Worm (Caenorhabditis elegans): Measurements from ENCODE around the gene gskl-1.
"Not testable (repeated sequence)": the region's sequence is repeated elsewhere in the genome, so short reads cannot be mapped to it uniquely, and the experiment has no call there.

Gene gskl-1

ce11 chrII:10941918-10942317 lies 5.4 kb upstream of the gskl-1 start, which contains the start of gene R03D7.15:
TSS of gene R03D7.15 (plus strand) at chrII:10942216.
- not testable (repeated sequence) for TF ChIP-seq nhr-67, zag-1, mml-1 (tag; optimal IDR thresholded peaks at IDR 0.05)

- TF ChIP-seq nhr-25 (tag; optimal IDR thresholded peaks at IDR 0.05): no peak
- TF ChIP-seq fos-1 (tag; optimal IDR thresholded peaks at IDR 0.05): no peak
- no peak for TF ChIP-seq mml-1 (tag; optimal IDR thresholded peaks at IDR 0.05)
- no peak for TF ChIP-seq lin-15B (tag; optimal IDR thresholded peaks at IDR 0.05)
- TF ChIP-seq unc-62 (GFP tag; optimal IDR thresholded peaks at IDR 0.05): no peak
- TF ChIP-seq elt-2 (tag; optimal IDR thresholded peaks at IDR 0.05): no peak
- TF ChIP-seq nhr-28 (tag; optimal IDR thresholded peaks at IDR 0.05): no peak
Observed at ce11 chrII:10945446-10945845, 1.9 kb upstream of the gskl-1 start.

- TF ChIP-seq hmg-11 (tag; optimal IDR thresholded peaks at IDR 0.05): peak; percentile 13
- TF ChIP-seq egl-27 (tag; optimal IDR thresholded peaks at IDR 0.05): no peak
- TF ChIP-seq pha-4 (tag; optimal IDR thresholded peaks at IDR 0.05): peak; percentile 28
- TF ChIP-seq nhr-23 (tag; optimal IDR thresholded peaks at IDR 0.05): peak; percentile 5
- TF ChIP-seq ztf-4 (tag; optimal IDR thresholded peaks at IDR 0.05): no peak
- no peak for TF ChIP-seq elt-3 (tag; optimal IDR thresholded peaks at IDR 0.05)
- TF ChIP-seq nfya-1 (tag; optimal IDR thresholded peaks at IDR 0.05; ENCODE audit: insufficient read depth): peak; percentile 59
- no peak for TF ChIP-seq R02D3.7 (tag; optimal IDR thresholded peaks at IDR 0.05)
- TF ChIP-seq unc-39 (tag; optimal IDR thresholded peaks at IDR 0.05): no peak
- no peak for TF ChIP-seq nhr-12 (tag; optimal IDR thresholded peaks at IDR 0.05)
- TF ChIP-seq lin-39 (tag; optimal IDR thresholded peaks at IDR 0.05): peak; percentile 65
- TF ChIP-seq aly-2 (tag; optimal IDR thresholded peaks at IDR 0.05): no peak
- TF ChIP-seq skn-1 (tag; optimal IDR thresholded peaks at IDR 0.05): no peak
- peak; percentile 20 for TF ChIP-seq snpc-4 (tag; optimal IDR thresholded peaks at IDR 0.05)
- no peak for TF ChIP-seq elt-2 (tag; optimal IDR thresholded peaks at IDR 0.05)
Observed at ce11 chrII:10946848-10947247, 511 bp upstream of the gskl-1 start.

- TF ChIP-seq nfya-1 (tag; optimal IDR thresholded peaks at IDR 0.05; ENCODE audit: insufficient read depth) (no peak), ama-1 (optimal IDR thresholded peaks at IDR 0.05) (no peak), daf-12 (tag; optimal IDR thresholded peaks at IDR 0.05) (no peak), unc-39 (tag; optimal IDR thresholded peaks at IDR 0.05) (no peak), lsy-12 (tag; optimal IDR thresholded peaks at IDR 0.05) (no peak), nhr-23 (tag; optimal IDR thresholded peaks at IDR 0.05) (no peak), zag-1 (tag; optimal IDR thresholded peaks at IDR 0.05) (no peak), nhr-28 (tag; optimal IDR thresholded peaks at IDR 0.05) (no peak), nhr-11 (tag; optimal IDR thresholded peaks at IDR 0.05) (no peak)
Observed at ce11 chrII:10948236-10949025, 1.1 kb downstream of the gskl-1 start.

- TF ChIP-seq elt-2 (tag; optimal IDR thresholded peaks at IDR 0.05) (peak; percentile 56), elt-1 (tag; optimal IDR thresholded peaks at IDR 0.05) (no peak)
Observed at ce11 chrII:10949383-10949782, 2.0 kb downstream of the gskl-1 start.

- TF ChIP-seq ceh-28 (tag; optimal IDR thresholded peaks at IDR 0.05): no peak
- no peak for TF ChIP-seq unc-62 (GFP tag; optimal IDR thresholded peaks at IDR 0.05)
- TF ChIP-seq egl-5 (tag; optimal IDR thresholded peaks at IDR 0.05): no peak
- peak; percentile 30 for TF ChIP-seq nhr-23 (tag; optimal IDR thresholded peaks at IDR 0.05)
- TF ChIP-seq fos-1 (tag; optimal IDR thresholded peaks at IDR 0.05): no peak
- TF ChIP-seq aly-2 (tag; optimal IDR thresholded peaks at IDR 0.05): no peak
- TF ChIP-seq nhr-43 (tag; optimal IDR thresholded peaks at IDR 0.05; ENCODE audit: poor library complexity, severe bottlenecking): no peak
- TF ChIP-seq fkh-10 (GFP tag; optimal IDR thresholded peaks at IDR 0.05): no peak
- TF ChIP-seq nfya-1 (tag; optimal IDR thresholded peaks at IDR 0.05; ENCODE audit: insufficient read depth): peak; percentile 39
- TF ChIP-seq nhr-12 (tag; optimal IDR thresholded peaks at IDR 0.05): no peak
- peak; percentile 15 for TF ChIP-seq lin-15B (tag; optimal IDR thresholded peaks at IDR 0.05)
- peak; percentile 89 for TF ChIP-seq pha-4 (tag; optimal IDR thresholded peaks at IDR 0.05)
- no peak for TF ChIP-seq egl-27 (tag; optimal IDR thresholded peaks at IDR 0.05)
- TF ChIP-seq nhr-237 (tag; optimal IDR thresholded peaks at IDR 0.05): no peak
- TF ChIP-seq ztf-4 (tag; optimal IDR thresholded peaks at IDR 0.05): no peak
- peak; percentile 33 for TF ChIP-seq elt-2 (tag; optimal IDR thresholded peaks at IDR 0.05)
- no peak for TF ChIP-seq mml-1 (tag; optimal IDR thresholded peaks at IDR 0.05)
- peak; percentile 67 for TF ChIP-seq nhr-11 (tag; optimal IDR thresholded peaks at IDR 0.05)
- no peak for TF ChIP-seq lsy-12 (tag; optimal IDR thresholded peaks at IDR 0.05)
- TF ChIP-seq ama-1 (optimal IDR thresholded peaks at IDR 0.05): peak; percentile 21
- no peak for TF ChIP-seq nhr-25 (tag; optimal IDR thresholded peaks at IDR 0.05)
- no peak for TF ChIP-seq ceh-16 (tag; optimal IDR thresholded peaks at IDR 0.05)
- TF ChIP-seq ceh-9 (tag; optimal IDR thresholded peaks at IDR 0.05): no peak
- no peak for TF ChIP-seq ztf-11 (tag; optimal IDR thresholded peaks at IDR 0.05)
- peak; percentile 61 for TF ChIP-seq skn-1 (tag; optimal IDR thresholded peaks at IDR 0.05)
- no peak for TF ChIP-seq R02D3.7 (tag; optimal IDR thresholded peaks at IDR 0.05)
- no peak for TF ChIP-seq zag-1 (tag; optimal IDR thresholded peaks at IDR 0.05)
- no peak for TF ChIP-seq unc-39 (tag; optimal IDR thresholded peaks at IDR 0.05)
- TF ChIP-seq hmg-11 (tag; optimal IDR thresholded peaks at IDR 0.05): peak; percentile 9
- TF ChIP-seq pqm-1 (tag; optimal IDR thresholded peaks at IDR 0.05): peak; percentile 17
Observed at ce11 chrII:10950107-10950679, 2.8 kb downstream of the gskl-1 start, which contains the start of gene gst-5. TSS of gene gst-5 (plus strand) at chrII:10950352.

Data from whole organism, L3 larva.